Fruit fly (Drosophila melanogaster) whole organism, wandering third instar larva: ENCODE data around the gene Tpt.

Source experiments
- CG32264 ChIP-seq: fragments of 200-800 bp; sonication (Bioruptor generic); optimal IDR thresholded peaks from 2 replicates; lab custom pipeline; 2016; ENCODE audit warnings: missing biosample characterization, missing genetic modification characterization
- OdsH ChIP-seq: fragments of 200-800 bp; sonication (Bioruptor generic); optimal IDR thresholded peaks from 2 replicates; lab custom pipeline; 2016; ENCODE audit warnings: missing biosample characterization, mild to moderate bottlenecking, missing genetic modification characterization
- Rel ChIP-seq, 2 experiments: fragments of 200-800 bp; sonication (Bioruptor generic) in 1 of 2; optimal IDR thresholded peaks; 2 replicates in 1 of 2; 3 replicates in 1 of 2; lab custom pipeline; 2016 to 2019; ENCODE audit warnings: mild to moderate bottlenecking in 2 of 2, missing biosample characterization in 2 of 2, missing genetic modification characterization in 2 of 2, moderate library complexity in 1 of 2
- br ChIP-seq: fragments of 200-800 bp; sonication (Bioruptor generic); optimal IDR thresholded peaks from 2 replicates; lab custom pipeline; 2016; ENCODE audit warnings: missing biosample characterization, missing genetic modification characterization
- psq ChIP-seq: fragments of 200-800 bp; sonication (Bioruptor generic); optimal IDR thresholded peaks from 3 replicates; lab custom pipeline; 2017; ENCODE audit warnings: missing biosample characterization, mild to moderate bottlenecking, missing genetic modification characterization, moderate library complexity
- usp ChIP-seq: fragments of >200 bp; optimal IDR thresholded peaks from 2 replicates; lab custom pipeline; 2017; ENCODE audit warnings: missing biosample characterization, missing genetic modification characterization

dm6 chr3L:8448517-8448889, 43.4 kb upstream of the Tpt start:
- peak; percentile 21 for TF ChIP-seq OdsH
- no peak for TF ChIP-seq usp
- peak; percentile 0 for TF ChIP-seq psq (GFP tag; lab: Kevin White, UChicago)
- no peak for TF ChIP-seq CG32264 (GFP tag; lab: Kevin White, UChicago)
- TF ChIP-seq Rel (GFP tag; optimal IDR thresholded peaks at IDR 0.05; lab: Kevin White, UChicago) = no peak
- TF ChIP-seq Rel (tag; optimal IDR thresholded peaks at IDR 0.05; lab: Kevin White, UChicago) = no peak
- peak; percentile 46 for TF ChIP-seq br (GFP tag; lab: Kevin White, UChicago)
